Worm (Caenorhabditis elegans): ENCODE measurements around the gene F58E6.8.
A peak's percentile ranks its signal among the peaks of the same experiment; 100 is the strongest.

DNA sequence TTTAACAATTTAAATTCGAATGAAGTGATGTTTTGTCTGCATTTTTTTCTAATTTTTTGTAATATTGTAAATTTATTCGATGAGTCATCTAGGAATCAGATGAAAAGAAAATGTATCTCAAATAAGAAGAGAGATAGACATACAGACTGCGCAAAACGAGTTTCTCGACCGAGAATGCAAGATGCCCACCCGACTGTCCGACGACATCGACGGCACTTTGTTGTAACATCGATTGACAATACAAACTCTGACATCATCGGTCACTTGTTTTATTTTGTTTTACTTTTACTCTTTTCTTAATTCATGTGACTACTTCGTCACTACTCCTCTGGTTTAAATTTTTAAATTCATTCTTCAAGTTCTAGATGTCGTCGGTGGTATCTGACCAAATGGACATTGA, 14.8 kb downstream of the F58E6.8 start, which contains the start of gene sta-2:
- TF ChIP-seq alr-1 (tag; optimal IDR thresholded peaks at IDR 0.05) (no peak), ama-1 (optimal IDR thresholded peaks at IDR 0.05) (no peak), nhr-10 (tag; optimal IDR thresholded peaks at IDR 0.05) (no peak), unc-55 (GFP tag; optimal IDR thresholded peaks at IDR 0.05) (no peak), egl-27 (tag; optimal IDR thresholded peaks at IDR 0.05) (no peak), nhr-77 (tag; optimal IDR thresholded peaks at IDR 0.05) (no peak), zag-1 (tag; optimal IDR thresholded peaks at IDR 0.05) (no peak), skn-1 (tag; optimal IDR thresholded peaks at IDR 0.05) (no peak), lin-11 (tag; optimal IDR thresholded peaks at IDR 0.05) (no peak), ceh-82 (tag; optimal IDR thresholded peaks at IDR 0.05) (no peak), nhr-129 (tag; optimal IDR thresholded peaks at IDR 0.05) (peak; percentile 39)
